Worm (Caenorhabditis elegans): ENCODE measurements around the gene C50D2.7.

- no peak for TF ChIP-seq dao-5 (tag; optimal IDR thresholded peaks at IDR 0.05)
- TF ChIP-seq him-1 (tag; optimal IDR thresholded peaks at IDR 0.05), result no peak
Measured at ce11 chrII:75831-76230, 19.2 kb downstream of the C50D2.7 start.

All from whole organism, L4/young adult.